Fruit fly (Drosophila melanogaster) whole organism, embryonic: ENCODE data around the gene RacGAP84C.

Source experiments
- Adf1 ChIP-seq: fragments of 200-800 bp; sonication (Bioruptor generic); IDR thresholded peaks from 2 replicates; pipeline ENCODE4 v1.3.6; 2022; ENCODE audit warnings: missing biosample characterization, missing genetic modification characterization
- CG10274 ChIP-seq: fragments of 200-800 bp; sonication (Bioruptor generic); optimal IDR thresholded peaks from 3 replicates; lab custom pipeline; 2017; ENCODE audit warnings: missing biosample characterization, mild to moderate bottlenecking, missing genetic modification characterization
- CG10654 ChIP-seq: fragments of 200-800 bp; sonication (Bioruptor generic); optimal IDR thresholded peaks from 2 replicates; lab custom pipeline; 2016; ENCODE audit warnings: missing biosample characterization, missing genetic modification characterization
- CG13424 ChIP-seq: fragments of 200-800 bp; sonication (Bioruptor generic); optimal IDR thresholded peaks from 2 replicates; lab custom pipeline; 2019; ENCODE audit warnings: missing biosample characterization, mild to moderate bottlenecking, missing genetic modification characterization, moderate library complexity
- CG14667 ChIP-seq: fragments of 200-800 bp; sonication (Bioruptor generic); IDR thresholded peaks from 2 replicates; pipeline ENCODE4 v1.3.6; 2022; ENCODE audit warnings: missing biosample characterization, missing genetic modification characterization
- CG1647 ChIP-seq: fragments of 200-800 bp; sonication (Bioruptor generic); optimal IDR thresholded peaks from 3 replicates; lab custom pipeline; 2016; ENCODE audit warnings: missing biosample characterization, missing genetic modification characterization
- CG17359 ChIP-seq: fragments of 200-800 bp; sonication (Bioruptor generic); optimal IDR thresholded peaks from 3 replicates; lab custom pipeline; 2018; ENCODE audit warnings: missing biosample characterization, mild to moderate bottlenecking, missing genetic modification characterization, moderate library complexity
- CG1832 ChIP-seq: fragments of 200-800 bp; sonication (Bioruptor generic); optimal IDR thresholded peaks from 2 replicates; lab custom pipeline; 2017; ENCODE audit warnings: missing biosample characterization, mild to moderate bottlenecking, missing genetic modification characterization, inconsistent platforms
- CG18619 ChIP-seq: fragments of 200-800 bp; sonication (Bioruptor generic); optimal IDR thresholded peaks from 3 replicates; lab custom pipeline; 2017; ENCODE audit warnings: missing biosample characterization, mild to moderate bottlenecking, missing genetic modification characterization
- CG2199 ChIP-seq: fragments of 200-800 bp; sonication (Bioruptor generic); IDR thresholded peaks from 3 replicates; pipeline ENCODE4 v1.3.6; 2022; ENCODE audit warnings: missing biosample characterization, missing genetic modification characterization
- CG2875 ChIP-seq: fragments of 200-800 bp; sonication (Bioruptor generic); optimal IDR thresholded peaks from 2 replicates; lab custom pipeline; 2017; ENCODE audit warnings: missing biosample characterization, mild to moderate bottlenecking, missing genetic modification characterization, missing genetic modification reagents
- CG32532 ChIP-seq: fragments of 200-800 bp; sonication (Bioruptor generic); IDR thresholded peaks from 2 replicates; pipeline ENCODE4 v1.3.6; 2022; ENCODE audit warnings: missing biosample characterization, missing genetic modification characterization
- CG3995 ChIP-seq: fragments of 200-800 bp; sonication (Bioruptor generic); optimal IDR thresholded peaks from 3 replicates; lab custom pipeline; 2016; ENCODE audit warnings: missing biosample characterization, missing genetic modification characterization
- CG42726 ChIP-seq: fragments of 200-800 bp; sonication (Bioruptor generic); IDR thresholded peaks from 2 replicates; pipeline ENCODE4 v1.3.6; 2022; ENCODE audit warnings: missing biosample characterization, missing genetic modification characterization; ENCODE audit not compliant: partially characterized antibody
- CG4282 ChIP-seq: fragments of 200-800 bp; sonication (Bioruptor generic); optimal IDR thresholded peaks from 2 replicates; lab custom pipeline; 2016; ENCODE audit warnings: missing biosample characterization, missing genetic modification characterization
- CG4707 ChIP-seq: fragments of 200-800 bp; sonication (Bioruptor generic); optimal IDR thresholded peaks from 2 replicates; lab custom pipeline; 2018; ENCODE audit warnings: missing biosample characterization, mild to moderate bottlenecking, missing genetic modification characterization, moderate library complexity
- CG4854 ChIP-seq: fragments of 200-800 bp; sonication (Bioruptor generic); optimal IDR thresholded peaks from 2 replicates; lab custom pipeline; 2016; ENCODE audit warnings: missing biosample characterization, missing genetic modification characterization, inconsistent platforms
- CG7372 ChIP-seq: fragments of 200-800 bp; sonication (Bioruptor generic); IDR thresholded peaks from 2 replicates; pipeline ENCODE4 v1.3.6; 2022; ENCODE audit warnings: missing biosample characterization, missing genetic modification characterization
- CG7745 ChIP-seq: fragments of 200-800 bp; sonication (Bioruptor generic); optimal IDR thresholded peaks from 2 replicates; lab custom pipeline; 2018; ENCODE audit warnings: missing biosample characterization, mild to moderate bottlenecking, missing genetic modification characterization, moderate library complexity
- CG9215 ChIP-seq: fragments of 200-800 bp; sonication (Bioruptor generic); IDR thresholded peaks from 2 replicates; pipeline ENCODE4 v1.3.6; 2022; ENCODE audit warnings: missing biosample characterization, missing genetic modification characterization
- CG9876 ChIP-seq: fragments of 200-800 bp; sonication (Bioruptor generic); optimal IDR thresholded peaks from 2 replicates; lab custom pipeline; 2016; ENCODE audit warnings: missing biosample characterization, missing genetic modification characterization
- Dip2 ChIP-seq: fragments of 200-800 bp; sonication (Bioruptor generic); IDR thresholded peaks from 2 replicates; pipeline ENCODE4 v1.3.6; 2022; ENCODE audit warnings: missing biosample characterization, missing genetic modification characterization
- Doc2 ChIP-seq: fragments of 200-800 bp; sonication (Bioruptor generic); IDR thresholded peaks from 2 replicates; pipeline ENCODE4 v1.3.6; 2022; ENCODE audit warnings: missing biosample characterization, missing genetic modification characterization
- Drgx ChIP-seq: fragments of 200-800 bp; sonication (Bioruptor generic); IDR thresholded peaks from 2 replicates; pipeline ENCODE4 v1.3.6; 2022; ENCODE audit warnings: missing biosample characterization, missing genetic modification characterization
- ERR ChIP-seq: fragments of 200-800 bp; sonication (Bioruptor generic); optimal IDR thresholded peaks from 2 replicates; lab custom pipeline; 2016; ENCODE audit warnings: missing biosample characterization, missing genetic modification characterization
- H2.0 ChIP-seq: fragments of 200-800 bp; sonication (Bioruptor generic); IDR thresholded peaks from 2 replicates; pipeline ENCODE4 v1.3.6; 2022; ENCODE audit warnings: missing biosample characterization, missing genetic modification characterization
- HLH3B ChIP-seq: fragments of 200-800 bp; sonication (Bioruptor generic); IDR thresholded peaks from 2 replicates; pipeline ENCODE4 v1.3.6; 2022; ENCODE audit warnings: missing biosample characterization, missing genetic modification characterization
- Hmr ChIP-seq: fragments of 200-800 bp; sonication (Bioruptor generic); optimal IDR thresholded peaks from 3 replicates; lab custom pipeline; 2017; ENCODE audit warnings: mild to moderate bottlenecking, missing biosample characterization, missing genetic modification reagents, missing genetic modification characterization
- Hsf ChIP-seq: fragments of 200-800 bp; sonication (Bioruptor generic); optimal IDR thresholded peaks from 3 replicates; lab custom pipeline; 2016; ENCODE audit warnings: missing biosample characterization, missing genetic modification characterization
- NFAT ChIP-seq: fragments of 200-800 bp; sonication (Bioruptor generic); IDR thresholded peaks from 2 replicates; pipeline ENCODE4 v1.3.6; 2022; ENCODE audit warnings: missing biosample characterization, missing genetic modification characterization
- Pdp1 ChIP-seq, 2 experiments: fragments of 200-800 bp; sonication (Bioruptor generic); optimal IDR thresholded peaks; 3 replicates each; lab custom pipeline; 2016; ENCODE audit warnings: missing biosample characterization in 2 of 2, missing genetic modification characterization in 2 of 2, mild to moderate bottlenecking in 1 of 2, moderate library complexity in 1 of 2
- Ssrp ChIP-seq: fragments of 200-800 bp; sonication (Bioruptor generic); optimal IDR thresholded peaks from 2 replicates; lab custom pipeline; 2018; ENCODE audit warnings: missing biosample characterization, mild to moderate bottlenecking, missing genetic modification characterization, moderate library complexity
- TFAM ChIP-seq: fragments of 200-800 bp; sonication (Bioruptor generic); optimal IDR thresholded peaks from 2 replicates; lab custom pipeline; 2017; ENCODE audit warnings: missing biosample characterization, missing genetic modification characterization, inconsistent platforms
- ap ChIP-seq: fragments of 200-800 bp; sonication (Bioruptor generic); IDR thresholded peaks from 2 replicates; pipeline ENCODE4 v1.3.6; 2022; ENCODE audit warnings: missing biosample characterization, missing genetic modification characterization
- ato ChIP-seq: fragments of 200-800 bp; sonication (Bioruptor generic); IDR thresholded peaks from 2 replicates; pipeline ENCODE4 v1.3.6; 2022; ENCODE audit warnings: missing biosample characterization, missing genetic modification characterization; ENCODE audit not compliant: partially characterized antibody
- crol ChIP-seq: fragments of 200-800 bp; sonication (Bioruptor generic); IDR thresholded peaks from 2 replicates; pipeline ENCODE4 v1.3.6; 2022; ENCODE audit warnings: missing biosample characterization, missing genetic modification characterization
- crp ChIP-seq, 2 experiments: fragments of 200-800 bp; sonication (Bioruptor generic); optimal IDR thresholded peaks; 2 replicates in 1 of 2; 3 replicates in 1 of 2; lab custom pipeline; 2017; ENCODE audit warnings: missing biosample characterization in 2 of 2, missing genetic modification characterization in 2 of 2, mild to moderate bottlenecking in 1 of 2, moderate library complexity in 1 of 2
- da ChIP-seq: fragments of 200-800 bp; sonication (Bioruptor generic); optimal IDR thresholded peaks from 2 replicates; lab custom pipeline; 2016; ENCODE audit warnings: missing biosample characterization, missing genetic modification characterization
- dan ChIP-seq: fragments of 200-800 bp; sonication (Bioruptor generic); IDR thresholded peaks from 2 replicates; pipeline ENCODE4 v1.3.6; 2022; ENCODE audit warnings: missing biosample characterization, missing genetic modification characterization
- dati ChIP-seq: fragments of 200-800 bp; sonication (Bioruptor generic); IDR thresholded peaks from 2 replicates; pipeline ENCODE4 v1.3.6; 2022; ENCODE audit warnings: missing biosample characterization, missing genetic modification characterization
- en ChIP-seq: fragments of 200-800 bp; sonication (Bioruptor generic); optimal IDR thresholded peaks from 2 replicates; lab custom pipeline; 2016; ENCODE audit warnings: missing biosample characterization, missing genetic modification characterization
- esg ChIP-seq: fragments of 200-800 bp; sonication (Bioruptor generic); conservative IDR thresholded peaks from 2 replicates; pipeline ENCODE4 v1.3.6; 2022; ENCODE audit warnings: missing biosample characterization, missing genetic modification characterization
- gce ChIP-seq: fragments of 200-800 bp; sonication (Bioruptor generic); IDR thresholded peaks from 3 replicates; pipeline ENCODE4 v1.3.6; 2022; ENCODE audit warnings: missing biosample characterization, missing genetic modification characterization
- her ChIP-seq: fragments of 200-800 bp; sonication (Bioruptor generic); optimal IDR thresholded peaks from 2 replicates; lab custom pipeline; 2016; ENCODE audit warnings: missing biosample characterization, missing genetic modification characterization
- lilli ChIP-seq: fragments of 200-800 bp; sonication (Bioruptor generic); optimal IDR thresholded peaks from 3 replicates; lab custom pipeline; 2016; ENCODE audit warnings: missing biosample characterization, missing genetic modification characterization
- onecut ChIP-seq: fragments of 200-800 bp; sonication (Bioruptor generic); IDR thresholded peaks from 2 replicates; pipeline ENCODE4 v1.3.6; 2022; ENCODE audit warnings: missing biosample characterization, missing genetic modification characterization
- pb ChIP-seq: fragments of 200-800 bp; sonication (Bioruptor generic); optimal IDR thresholded peaks from 3 replicates; lab custom pipeline; 2016; ENCODE audit warnings: missing biosample characterization, missing genetic modification characterization
- pnt ChIP-seq: fragments of 200-800 bp; sonication (Bioruptor generic); optimal IDR thresholded peaks from 3 replicates; lab custom pipeline; 2016; ENCODE audit warnings: missing biosample characterization, missing genetic modification characterization
- pum ChIP-seq: fragments of 200-800 bp; sonication (Bioruptor generic); optimal IDR thresholded peaks from 2 replicates; lab custom pipeline; 2016; ENCODE audit warnings: missing biosample characterization, missing genetic modification characterization
- sr ChIP-seq: fragments of 200-800 bp; sonication (Bioruptor generic); IDR thresholded peaks from 3 replicates; pipeline ENCODE4 v1.3.6; 2022; ENCODE audit warnings: missing biosample characterization, missing genetic modification characterization
- tin ChIP-seq: fragments of 200-800 bp; sonication (Bioruptor generic); optimal IDR thresholded peaks from 3 replicates; lab custom pipeline; 2016; ENCODE audit warnings: missing biosample characterization, missing genetic modification characterization
- trh ChIP-seq: fragments of 200-800 bp; sonication (Bioruptor generic); optimal IDR thresholded peaks from 2 replicates; lab custom pipeline; 2016; ENCODE audit warnings: missing biosample characterization, missing genetic modification characterization

RacGAP84C gene

DNA sequence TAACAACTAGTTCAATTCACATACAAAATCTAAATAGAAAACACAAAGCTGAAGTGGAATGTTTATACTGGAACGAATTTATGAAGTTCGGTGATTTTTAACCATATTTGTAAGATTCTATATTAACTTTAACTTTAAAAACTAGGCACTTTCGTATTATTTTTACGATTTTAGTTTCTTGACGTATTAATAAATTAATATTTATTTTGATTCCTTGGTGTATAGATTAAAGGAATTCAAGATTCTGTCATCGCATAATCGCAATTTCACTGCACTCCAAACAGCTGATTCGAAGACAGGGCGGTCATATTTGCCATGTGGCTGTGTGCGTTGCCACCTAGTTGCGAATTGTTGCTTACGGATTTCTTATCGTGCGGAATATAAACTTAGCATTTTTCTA, 36.3 kb upstream of the RacGAP84C start, which contains the start of the genes CG1227 and Dtwd2 (continued):
- peak; percentile 22 for TF ChIP-seq ERR (GFP tag; lab: Kevin White, UChicago)
- peak; percentile 21 for TF ChIP-seq pum (GFP tag; lab: Kevin White, UChicago)
- TF ChIP-seq trh (GFP tag; lab: Kevin White, UChicago) = peak; percentile 47
- no peak for TF ChIP-seq Doc2 (GFP tag; lab: Robert Waterston, UW)
- TF ChIP-seq CG13424 (tag; lab: Kevin White, UChicago) = peak; percentile 97
- peak; percentile 77 for TF ChIP-seq tin
- TF ChIP-seq CG4707 (GFP tag; lab: Kevin White, UChicago) = peak; percentile 77
- TF ChIP-seq crp (GFP tag; optimal IDR thresholded peaks at IDR 0.05; lab: Kevin White, UChicago) = peak; percentile 85 to 96
- TF ChIP-seq her = no peak
- peak; percentile 88 for TF ChIP-seq ap (GFP tag; lab: Robert Waterston, UW)
- TF ChIP-seq CG32532 (GFP tag; lab: Robert Waterston, UW) = peak; percentile 95
- peak; percentile 68 for TF ChIP-seq dati (GFP tag; lab: Robert Waterston, UW)
- no peak for TF ChIP-seq CG2875 (GFP tag; lab: Kevin White, UChicago)
- TF ChIP-seq CG9215 (GFP tag; lab: Robert Waterston, UW) = peak; percentile 65
- TF ChIP-seq CG7372 = peak; percentile 89
- no peak for TF ChIP-seq CG4282 (GFP tag; lab: Kevin White, UChicago)
- TF ChIP-seq Hsf (GFP tag; lab: Kevin White, UChicago) = peak; percentile 80
- TF ChIP-seq CG10274 (GFP tag; lab: Kevin White, UChicago) = peak; percentile 60
- no peak for TF ChIP-seq CG42726 (GFP tag; lab: Robert Waterston, UW)
- TF ChIP-seq CG1832 (GFP tag; lab: Kevin White, UChicago) = no peak
- TF ChIP-seq pnt (GFP tag; lab: Kevin White, UChicago) = peak; percentile 14
- peak; percentile 86 for TF ChIP-seq lilli
- no peak for TF ChIP-seq Dip2 (GFP tag; lab: Robert Waterston, UW)
- peak; percentile 30 for TF ChIP-seq pb
- TF ChIP-seq crol (GFP tag; lab: Robert Waterston, UW) = no peak
- no peak for TF ChIP-seq en (GFP tag; lab: Kevin White, UChicago)
- TF ChIP-seq CG7745 (tag; lab: Kevin White, UChicago) = no peak
- peak; percentile 94 for TF ChIP-seq CG17359 (tag; lab: Kevin White, UChicago)
- TF ChIP-seq CG1647 (GFP tag; lab: Kevin White, UChicago) = no peak
- TF ChIP-seq NFAT (GFP tag; lab: Robert Waterston, UW) = peak; percentile 83
- peak; percentile 97 for TF ChIP-seq Drgx (GFP tag; lab: Robert Waterston, UW)
- no peak for TF ChIP-seq CG4854 (GFP tag; lab: Kevin White, UChicago)
- no peak for TF ChIP-seq da (GFP tag; lab: Kevin White, UChicago)
- no peak for TF ChIP-seq sr (GFP tag; lab: Robert Waterston, UW)
- no peak for TF ChIP-seq CG9876
- peak; percentile 92 for TF ChIP-seq Hmr (GFP tag; lab: Kevin White, UChicago)
- peak; percentile 92 for TF ChIP-seq Ssrp (tag; lab: Kevin White, UChicago)
- peak; percentile 84; the same call in 1 of the 2 replicates for TF ChIP-seq onecut (GFP tag; lab: Robert Waterston, UW)
- TF ChIP-seq CG18619 (GFP tag; lab: Kevin White, UChicago) = peak; percentile 87
- no peak for TF ChIP-seq ato (GFP tag; lab: Robert Waterston, UW)
- peak; percentile 70 for TF ChIP-seq Adf1 (GFP tag; lab: Robert Waterston, UW)
- peak; percentile 91 for TF ChIP-seq H2.0 (GFP tag; lab: Robert Waterston, UW)
- peak in 1 of 2 experiments; percentile 43 for TF ChIP-seq Pdp1 (GFP tag; optimal IDR thresholded peaks at IDR 0.05; lab: Kevin White, UChicago)
- TF ChIP-seq esg (GFP tag; lab: Robert Waterston, UW) = peak; percentile 85
- no peak for TF ChIP-seq TFAM
- peak; percentile 58 for TF ChIP-seq CG10654 (GFP tag; lab: Kevin White, UChicago)
- peak; percentile 89 for TF ChIP-seq HLH3B (GFP tag; lab: Robert Waterston, UW)
- TF ChIP-seq CG3995 (GFP tag; lab: Kevin White, UChicago) = peak; percentile 57
- no peak for TF ChIP-seq dan
- peak; percentile 79 for TF ChIP-seq CG14667 (GFP tag; lab: Robert Waterston, UW)
- TF ChIP-seq CG2199 (GFP tag; lab: Robert Waterston, UW) = no peak; the same call in 2 of the 3 replicates
- peak; percentile 86 for TF ChIP-seq gce
